Worm (Caenorhabditis elegans): ENCODE results near the gene F32D8.15.

DNA sequence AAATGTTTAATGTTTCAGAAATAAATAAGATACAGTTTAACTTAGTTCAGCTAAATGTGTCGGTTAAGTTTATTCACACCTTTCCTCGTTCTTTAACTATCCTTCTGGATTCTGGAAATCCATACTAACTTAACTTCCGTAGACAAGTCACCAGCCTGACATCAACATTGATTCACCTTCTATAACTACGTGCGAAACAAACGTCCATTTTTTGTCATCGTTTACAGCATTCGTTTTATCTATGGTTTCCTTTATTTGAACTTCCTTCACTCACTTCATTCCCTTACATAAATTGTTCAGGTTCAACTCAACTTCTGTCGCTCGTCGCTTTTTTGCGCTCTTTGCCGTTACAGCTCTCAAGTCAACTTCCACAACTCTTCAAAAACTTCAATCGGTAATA is 37.3 kb downstream of the F32D8.15 start, which contains the start of gene F17C11.26:
- TF ChIP-seq F10E7.11 (tag; optimal IDR thresholded peaks at IDR 0.05) (no peak), hrde-1 (tag; optimal IDR thresholded peaks at IDR 0.05; ENCODE audit: borderline replicate concordance) (no peak), rcor-1 (GFP tag; IDR thresholded peaks at IDR 0.05) (no peak), T07F8.4 (tag; optimal IDR thresholded peaks at IDR 0.05) (no peak), snpc-1.3 (tag; optimal IDR thresholded peaks at IDR 0.05; ENCODE audit: insufficient read depth) (no peak)

Measured in whole organism, young adult.